Worm (Caenorhabditis elegans): ENCODE measurements around the gene lpr-2.

The lpr-2 gene

DNA sequence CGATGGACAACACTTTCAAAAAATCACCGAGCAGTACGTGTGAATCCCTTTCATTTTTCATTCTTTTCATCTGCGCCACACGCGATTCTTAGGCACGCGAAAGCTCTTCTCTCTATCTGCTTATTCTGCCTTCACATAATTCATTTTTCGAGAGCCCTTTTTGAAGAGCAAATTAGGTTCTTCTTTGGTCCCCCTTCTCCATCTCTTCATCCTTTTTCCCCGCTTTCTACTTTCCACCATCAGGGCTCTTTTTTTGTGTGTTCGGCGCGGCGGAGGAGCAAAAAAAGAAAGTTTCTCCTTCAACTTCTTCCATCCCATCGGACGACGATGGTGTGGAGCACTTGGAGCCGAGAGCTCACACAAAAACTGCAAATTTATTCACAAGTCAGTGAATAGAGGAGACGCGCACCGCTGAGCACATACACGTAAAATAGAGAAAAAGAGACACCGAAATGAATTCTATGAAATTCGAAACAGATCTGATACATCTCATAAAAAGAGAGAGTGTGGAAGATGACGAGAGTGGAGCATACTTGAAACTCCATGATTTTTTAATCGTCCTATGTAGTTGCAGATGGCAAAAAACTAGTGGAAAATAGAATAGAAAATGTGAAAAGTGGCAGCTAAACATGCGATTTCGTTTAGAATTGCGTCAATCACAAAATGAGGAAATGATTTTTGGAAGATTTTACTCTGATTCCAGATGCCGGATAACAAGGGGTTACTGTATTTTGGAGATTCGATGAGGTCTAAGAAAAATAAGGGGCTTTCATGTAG lies 6.2 kb downstream of the lpr-2 start:
- TF ChIP-seq egl-27 (tag; optimal IDR thresholded peaks at IDR 0.05) (no peak), daf-12 (tag; optimal IDR thresholded peaks at IDR 0.05) (no peak), ceh-16 (tag; optimal IDR thresholded peaks at IDR 0.05) (no peak), fkh-10 (GFP tag; optimal IDR thresholded peaks at IDR 0.05) (peak; percentile 63), nfya-1 (tag; optimal IDR thresholded peaks at IDR 0.05; ENCODE audit: insufficient read depth) (peak; percentile 2), jun-1 (tag; optimal IDR thresholded peaks at IDR 0.05) (no peak), nhr-67 (tag; optimal IDR thresholded peaks at IDR 0.05) (no peak), pha-4 (tag; optimal IDR thresholded peaks at IDR 0.05) (no peak), nhr-11 (tag; optimal IDR thresholded peaks at IDR 0.05) (no peak), nhr-28 (tag; optimal IDR thresholded peaks at IDR 0.05) (no peak), elt-2 (tag; optimal IDR thresholded peaks at IDR 0.05) (no peak)

DNA sequence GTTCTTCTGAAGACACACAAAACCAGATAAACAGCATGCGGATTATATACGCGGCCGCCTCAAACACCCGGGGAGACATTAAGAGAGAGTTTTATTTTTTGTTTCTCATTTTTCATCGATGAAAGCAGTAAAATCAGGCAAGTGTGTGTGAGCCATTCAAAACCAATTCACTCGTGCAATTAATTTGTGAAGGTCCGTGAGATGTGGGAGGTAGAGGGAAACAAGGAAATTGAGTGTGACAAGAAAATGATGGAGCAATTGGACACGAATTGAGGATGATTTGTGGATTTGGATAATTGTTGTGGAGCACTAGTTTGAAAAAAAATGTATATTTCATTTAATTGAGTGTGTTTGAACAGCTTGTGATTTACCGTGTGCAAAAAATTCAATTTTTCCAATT lies 8.8 kb downstream of the lpr-2 start:
- peak; percentile 81 for TF ChIP-seq egl-5 (tag; optimal IDR thresholded peaks at IDR 0.05)
- no peak for TF ChIP-seq nfya-1 (tag; optimal IDR thresholded peaks at IDR 0.05; ENCODE audit: insufficient read depth)

DNA sequence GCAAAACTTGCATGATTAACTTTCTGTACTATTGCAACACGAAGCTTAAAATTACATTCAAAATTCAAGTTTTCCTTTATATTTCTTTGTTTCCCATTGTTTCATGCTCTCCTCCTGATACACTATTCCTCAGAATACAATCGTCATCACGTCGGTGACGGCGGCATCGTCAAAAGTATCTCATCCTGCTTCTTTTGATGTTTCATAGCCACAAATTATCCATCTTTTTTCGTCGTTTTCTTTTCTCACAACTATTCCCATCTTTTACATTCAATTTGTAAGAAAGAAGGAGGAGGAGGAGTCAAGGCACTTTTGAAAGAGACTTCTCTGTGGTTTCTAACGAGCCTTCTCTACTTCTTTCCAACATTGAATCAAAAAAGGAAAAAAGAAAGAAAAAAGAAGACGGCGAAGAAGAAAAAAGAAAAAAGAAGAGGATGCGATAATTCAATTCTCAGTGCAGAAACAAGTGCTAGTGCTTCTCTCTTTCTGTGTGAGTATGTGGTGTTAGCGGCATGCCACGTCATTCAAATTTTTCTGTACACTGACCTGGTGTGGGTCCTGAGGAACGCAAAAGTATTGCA lies 9.5 kb downstream of the lpr-2 start:
- TF ChIP-seq nfya-1 (tag; optimal IDR thresholded peaks at IDR 0.05; ENCODE audit: insufficient read depth) (peak; percentile 40), tbx-2 (tag; optimal IDR thresholded peaks at IDR 0.05) (no peak), nhr-237 (tag; optimal IDR thresholded peaks at IDR 0.05) (no peak), snpc-4 (tag; optimal IDR thresholded peaks at IDR 0.05) (peak; percentile 1), fkh-10 (GFP tag; optimal IDR thresholded peaks at IDR 0.05) (peak; percentile 84), sea-2 (GFP tag; optimal IDR thresholded peaks at IDR 0.05) (no peak)

DNA sequence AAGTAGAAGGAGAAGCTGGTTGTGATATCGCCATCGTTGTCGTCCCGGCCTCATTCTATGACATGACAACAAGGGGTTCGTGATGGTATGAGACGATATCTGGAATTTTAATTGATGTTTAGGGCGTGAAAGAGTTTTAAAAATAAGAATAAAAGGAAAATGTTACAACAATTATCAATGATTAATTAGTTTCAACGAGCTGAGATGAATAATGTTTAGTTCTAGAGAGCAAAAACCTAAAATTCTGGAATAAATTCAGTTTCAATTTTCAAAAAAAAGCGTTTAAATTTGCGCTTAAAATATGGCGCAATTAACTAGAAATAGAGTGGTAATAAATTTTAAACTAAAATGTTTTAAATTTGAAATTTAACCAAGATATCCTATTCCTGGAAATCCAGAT lies 13.5 kb downstream of the lpr-2 start, which contains the start of gene H01G02.3:
TSS of gene H01G02.3 (minus strand) at position 101 of the 400 bp plus-strand sequence.
- TF ChIP-seq nhr-12 (tag; optimal IDR thresholded peaks at IDR 0.05) (no peak), pha-4 (tag; optimal IDR thresholded peaks at IDR 0.05) (no peak)

DNA sequence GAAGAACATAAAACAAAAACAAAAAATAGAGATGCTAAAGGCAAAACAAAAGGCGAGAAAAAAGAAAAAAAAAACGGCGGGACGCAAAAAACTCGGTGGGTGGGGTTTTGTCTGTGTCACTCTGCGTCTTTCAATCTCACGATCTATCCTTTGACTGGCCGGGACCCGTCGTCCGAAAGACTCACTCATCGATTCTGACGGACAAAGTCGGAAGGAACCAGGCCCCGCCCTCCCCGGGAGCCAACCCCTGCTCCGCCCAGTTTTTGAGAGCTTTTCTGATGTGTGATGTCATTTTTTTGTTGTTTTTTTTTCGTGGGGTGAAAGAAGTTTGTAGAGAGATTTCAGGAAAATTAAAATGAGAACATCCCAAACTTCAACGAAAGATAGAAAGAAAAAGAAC lies 14.2 kb downstream of the lpr-2 start:
- TF ChIP-seq lin-39 (tag; optimal IDR thresholded peaks at IDR 0.05) = peak; percentile 67
- TF ChIP-seq hmg-11 (tag; optimal IDR thresholded peaks at IDR 0.05) = peak; percentile 16
- TF ChIP-seq lsy-12 (tag; optimal IDR thresholded peaks at IDR 0.05) = no peak
- peak; percentile 32 for TF ChIP-seq fkh-10 (GFP tag; optimal IDR thresholded peaks at IDR 0.05)
- TF ChIP-seq nfya-1 (tag; optimal IDR thresholded peaks at IDR 0.05; ENCODE audit: insufficient read depth) = peak; percentile 76

DNA sequence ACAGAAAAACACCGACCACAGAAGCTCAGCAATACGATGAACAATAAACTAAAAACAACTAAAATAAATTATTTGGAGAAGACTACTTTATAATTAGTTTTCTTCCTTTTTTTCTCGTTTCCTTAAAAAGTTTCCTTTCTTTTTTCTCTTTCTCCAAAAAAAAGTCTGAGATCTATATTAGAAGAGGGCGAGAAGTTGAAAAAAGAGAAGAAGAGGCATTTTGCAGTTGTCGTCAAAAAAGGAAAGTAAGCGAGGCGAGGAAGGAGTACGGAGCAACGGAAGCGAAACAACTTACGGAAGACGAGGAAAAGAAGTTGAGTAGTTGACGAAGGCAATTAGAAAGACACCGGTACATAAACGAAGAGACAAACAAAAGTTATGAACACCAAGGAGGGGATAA lies 16.9 kb downstream of the lpr-2 start:
- TF ChIP-seq sea-2 (GFP tag; optimal IDR thresholded peaks at IDR 0.05) = no peak
- no peak for TF ChIP-seq nhr-23 (tag; optimal IDR thresholded peaks at IDR 0.05)
- TF ChIP-seq fos-1 (tag; optimal IDR thresholded peaks at IDR 0.05) = no peak

DNA sequence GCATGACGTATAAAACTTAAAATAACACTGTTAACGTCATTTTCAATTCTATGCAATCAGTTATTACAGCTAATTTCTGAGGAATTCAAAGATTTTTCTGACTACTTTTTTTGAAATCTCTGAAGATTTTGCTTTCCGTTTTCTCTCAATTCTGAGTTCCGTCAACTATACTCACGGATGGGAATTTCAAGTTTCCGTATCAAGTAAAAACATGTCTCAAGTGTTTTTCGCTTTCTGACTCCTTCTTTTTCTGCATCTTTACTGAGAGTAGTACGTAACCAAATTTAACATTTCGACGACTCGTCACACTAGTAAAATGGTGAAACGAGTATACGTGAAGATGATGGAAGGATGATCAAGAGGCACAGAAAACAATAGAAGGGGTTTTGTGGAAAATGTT lies 17.8 kb downstream of the lpr-2 start:
- TF ChIP-seq fkh-10 (GFP tag; optimal IDR thresholded peaks at IDR 0.05) (peak; percentile 75), ceh-16 (tag; optimal IDR thresholded peaks at IDR 0.05) (no peak)

DNA sequence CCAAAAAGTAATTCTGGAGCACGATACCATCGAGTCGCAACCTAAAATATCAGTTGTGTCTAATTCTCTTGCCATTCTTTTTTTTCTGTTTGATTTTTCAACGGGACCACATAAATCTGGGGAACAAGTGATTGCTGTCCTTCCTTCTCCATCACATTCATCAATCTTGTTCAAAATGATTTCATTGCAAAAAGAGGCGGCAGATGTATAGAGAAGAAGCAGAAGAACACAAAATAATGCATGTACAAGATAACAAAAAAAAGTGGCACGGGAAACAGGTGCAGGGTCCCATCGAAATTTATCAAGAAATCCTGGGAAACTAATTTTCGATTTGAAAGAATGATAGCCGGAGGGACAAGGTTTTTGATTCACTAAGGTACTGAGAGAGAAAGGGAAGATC lies 20.2 kb downstream of the lpr-2 start:
- TF ChIP-seq unc-39 (tag; optimal IDR thresholded peaks at IDR 0.05) = no peak
- TF ChIP-seq egl-5 (tag; optimal IDR thresholded peaks at IDR 0.05) = peak; percentile 69

DNA sequence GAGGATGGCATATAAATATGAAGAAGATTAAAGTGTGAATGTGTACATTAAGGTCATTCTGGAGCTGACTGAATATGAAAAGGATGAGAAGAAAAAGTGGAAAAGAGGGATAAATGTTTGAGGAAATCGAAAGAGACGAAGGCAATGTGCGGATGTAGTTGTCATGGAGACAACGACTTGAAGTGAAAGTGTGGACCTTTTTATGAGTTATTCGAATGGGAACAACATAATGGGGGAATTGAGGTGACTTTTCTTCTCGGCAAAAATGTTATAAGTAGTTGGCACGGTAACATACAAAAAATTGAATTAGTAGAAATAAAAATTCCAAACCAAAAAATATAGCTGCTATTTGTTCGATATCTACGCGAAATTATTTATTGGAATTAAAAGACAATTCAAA lies 22.1 kb downstream of the lpr-2 start, which contains the start of gene dyf-18:
TSS of gene dyf-18 (minus strand) at position 101 of the 400 bp plus-strand sequence.
- TF ChIP-seq sea-2 (GFP tag; optimal IDR thresholded peaks at IDR 0.05) (no peak), zag-1 (tag; optimal IDR thresholded peaks at IDR 0.05) (no peak), fkh-10 (GFP tag; optimal IDR thresholded peaks at IDR 0.05) (no peak), ztf-11 (tag; optimal IDR thresholded peaks at IDR 0.05) (no peak), unc-39 (tag; optimal IDR thresholded peaks at IDR 0.05) (no peak), nhr-11 (tag; optimal IDR thresholded peaks at IDR 0.05) (no peak), nhr-43 (tag; optimal IDR thresholded peaks at IDR 0.05; ENCODE audit: poor library complexity, severe bottlenecking) (no peak), unc-62 (GFP tag; optimal IDR thresholded peaks at IDR 0.05) (no peak), ceh-16 (tag; optimal IDR thresholded peaks at IDR 0.05) (no peak), lsy-12 (tag; optimal IDR thresholded peaks at IDR 0.05) (no peak), eor-1 (tag; optimal IDR thresholded peaks at IDR 0.05) (no peak), nhr-237 (tag; optimal IDR thresholded peaks at IDR 0.05) (no peak), elt-3 (tag; optimal IDR thresholded peaks at IDR 0.05) (no peak), ceh-28 (tag; optimal IDR thresholded peaks at IDR 0.05) (no peak), nhr-28 (tag; optimal IDR thresholded peaks at IDR 0.05) (no peak), mdl-1 (tag; optimal IDR thresholded peaks at IDR 0.05) (no peak)
